Worm (Caenorhabditis elegans) whole organism, mixed stage, embryonic: ENCODE measurements around the gene srx-38.

ENCODE experiments used
- bed-3 ChIP-seq: fragments of 200-800 bp; sonication (Bioruptor generic); optimal IDR thresholded peaks from 3 replicates; lab custom pipeline; 2018; ENCODE audit warnings: mild to moderate bottlenecking, missing genetic modification characterization, moderate library complexity, missing compliant biosample characterization
- ceh-39 ChIP-seq: fragments of 150-350 bp; optimal IDR thresholded peaks from 2 replicates; lab custom pipeline; 2014; ENCODE audit warnings: missing biosample characterization, missing genetic modification characterization
- cnd-1 ChIP-seq: fragments of 200-800 bp; sonication (Bioruptor generic); optimal IDR thresholded peaks from 2 replicates; lab custom pipeline; 2018; ENCODE audit warnings: mild to moderate bottlenecking, missing genetic modification characterization, missing compliant biosample characterization
- elt-1 ChIP-seq: sonication (generic microtip); optimal IDR thresholded peaks from 2 replicates; lab custom pipeline; 2017; ENCODE audit warnings: missing genetic modification characterization, mild to moderate bottlenecking, missing compliant biosample characterization, antibody characterized with exemption, moderate library complexity, borderline replicate concordance; ENCODE audit not compliant: insufficient read depth
- ham-2 ChIP-seq: fragments of 200-800 bp; sonication (Bioruptor generic); optimal IDR thresholded peaks from 2 replicates; lab custom pipeline; 2018; ENCODE audit warnings: mild to moderate bottlenecking, missing genetic modification characterization, missing compliant biosample characterization
- hlh-1 ChIP-seq: fragments of 150-350 bp; optimal IDR thresholded peaks from 2 replicates; lab custom pipeline; 2014; ENCODE audit warnings: missing biosample characterization, missing genetic modification reagents, missing genetic modification characterization
- lin-32 ChIP-seq: fragments of 200-800 bp; sonication (Bioruptor generic); optimal IDR thresholded peaks from 2 replicates; lab custom pipeline; 2018; ENCODE audit warnings: mild to moderate bottlenecking, missing genetic modification characterization, missing compliant biosample characterization
- lsy-2 ChIP-seq: fragments of 150-350 bp; optimal IDR thresholded peaks from 2 replicates; lab custom pipeline; 2014; ENCODE audit warnings: missing biosample characterization, missing genetic modification characterization
- mep-1 ChIP-seq: fragments of 150-350 bp; optimal IDR thresholded peaks from 2 replicates; lab custom pipeline; 2017; ENCODE audit warnings: missing biosample characterization, missing genetic modification reagents, missing genetic modification characterization, inconsistent platforms
- mls-2 ChIP-seq: sonication (generic microtip); optimal IDR thresholded peaks from 2 replicates; lab custom pipeline; 2016; ENCODE audit warnings: mild to moderate bottlenecking, missing genetic modification characterization, moderate library complexity, missing compliant biosample characterization
- nhr-237 ChIP-seq: fragments of 150-350 bp; optimal IDR thresholded peaks from 2 replicates; lab custom pipeline; 2014; ENCODE audit warnings: missing biosample characterization, missing genetic modification characterization
- nhr-76 ChIP-seq: sonication (generic microtip); optimal IDR thresholded peaks from 2 replicates; lab custom pipeline; 2017; ENCODE audit warnings: missing biosample characterization, missing genetic modification characterization
- pha-4 ChIP-seq: fragments of 150-350 bp; optimal IDR thresholded peaks from 2 replicates; lab custom pipeline; 2018; ENCODE audit warnings: missing biosample characterization, missing genetic modification reagents, missing genetic modification characterization
- unc-120 ChIP-seq: sonication (generic microtip); optimal IDR thresholded peaks from 2 replicates; lab custom pipeline; 2017; ENCODE audit warnings: missing genetic modification characterization, missing compliant biosample characterization; ENCODE audit not compliant: poor library complexity, severe bottlenecking
- unc-62 ChIP-seq: fragments of 150-350 bp; optimal IDR thresholded peaks from 2 replicates; lab custom pipeline; 2014; ENCODE audit warnings: missing biosample characterization, missing genetic modification reagents, missing genetic modification characterization

Gene srx-38

DNA sequence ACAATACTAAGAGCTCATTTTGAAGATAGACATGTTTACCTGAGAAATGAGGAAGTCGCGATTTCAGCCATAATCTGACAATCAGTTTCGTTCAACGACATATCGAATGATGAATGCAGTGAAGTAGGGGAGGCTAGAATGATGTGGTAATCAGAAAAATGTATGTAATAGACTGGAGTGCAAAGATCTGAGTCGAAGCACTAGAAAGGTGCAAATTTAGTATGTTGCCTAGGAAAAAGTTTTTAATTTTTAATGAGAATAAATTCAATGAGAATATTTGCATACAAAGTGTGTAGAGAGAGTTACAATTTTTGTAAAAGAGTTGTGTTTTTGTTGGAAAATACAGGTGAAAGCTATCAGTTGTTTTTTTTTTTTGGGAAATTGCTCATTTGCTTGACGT, 50.5 kb downstream of the srx-38 start, which contains the start of gene srab-2:
srab-2 (minus strand) TSS at position 101 of the 400 bp plus-strand sequence.
- TF ChIP-seq elt-1 (tag; lab: Kevin White, UChicago): no peak
- no peak for TF ChIP-seq cnd-1 (tag; lab: Kevin White, UChicago)
- TF ChIP-seq ham-2 (GFP tag; lab: Kevin White, UChicago): no peak
- TF ChIP-seq bed-3: no peak
- no peak for TF ChIP-seq mls-2
- TF ChIP-seq nhr-237: no peak
- no peak for TF ChIP-seq nhr-76 (tag; lab: Kevin White, UChicago)
- TF ChIP-seq lin-32: no peak
- TF ChIP-seq mep-1 (tag; lab: Kevin White, UChicago): no peak
- TF ChIP-seq ceh-39 (tag; lab: Kevin White, UChicago): no peak
- no peak for TF ChIP-seq hlh-1
- no peak for TF ChIP-seq unc-62 (GFP tag; lab: Kevin White, UChicago)
- no peak for TF ChIP-seq lsy-2 (tag; lab: Kevin White, UChicago)
- TF ChIP-seq pha-4 (tag; lab: Kevin White, UChicago): no peak
- TF ChIP-seq unc-120 (tag; lab: Kevin White, UChicago): no peak
